Fruit fly (Drosophila melanogaster): ENCODE data around the gene mRpL2.

The mRpL2 gene

DNA sequence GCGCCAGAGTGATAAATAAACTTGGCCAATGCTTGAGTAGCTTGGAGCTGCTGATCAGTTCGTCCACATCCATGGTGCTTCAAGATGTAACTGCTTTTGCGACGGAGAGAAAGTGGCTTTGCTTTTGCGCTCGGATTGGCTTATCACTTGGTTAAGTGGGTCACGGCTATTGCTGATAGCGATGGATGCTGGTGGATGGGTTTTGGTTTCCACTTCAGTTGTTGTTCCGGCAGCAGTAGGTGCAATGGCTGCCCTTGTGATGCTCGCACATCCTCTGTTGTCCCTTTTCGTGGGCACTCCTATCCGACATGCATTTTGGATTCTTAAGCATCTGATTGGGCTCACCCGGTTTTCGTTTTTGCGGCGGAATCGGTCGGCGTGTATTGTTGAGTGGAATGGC, 26.4 kb upstream of the mRpL2 start:
- TF ChIP-seq CG10348 (GFP tag; IDR thresholded peaks at IDR 0.05) (no peak), EcR (GFP tag; optimal IDR thresholded peaks at IDR 0.05) (peak; percentile 56), Pif1B (GFP tag; optimal IDR thresholded peaks at IDR 0.05) (no peak), CG34367 (tag; optimal IDR thresholded peaks at IDR 0.05) (no peak), CG8159 (tag; optimal IDR thresholded peaks at IDR 0.05) (no peak), CG14655 (GFP tag; optimal IDR thresholded peaks at IDR 0.05) (no peak), CG32121 (GFP tag; IDR thresholded peaks at IDR 0.05) (no peak)

DNA sequence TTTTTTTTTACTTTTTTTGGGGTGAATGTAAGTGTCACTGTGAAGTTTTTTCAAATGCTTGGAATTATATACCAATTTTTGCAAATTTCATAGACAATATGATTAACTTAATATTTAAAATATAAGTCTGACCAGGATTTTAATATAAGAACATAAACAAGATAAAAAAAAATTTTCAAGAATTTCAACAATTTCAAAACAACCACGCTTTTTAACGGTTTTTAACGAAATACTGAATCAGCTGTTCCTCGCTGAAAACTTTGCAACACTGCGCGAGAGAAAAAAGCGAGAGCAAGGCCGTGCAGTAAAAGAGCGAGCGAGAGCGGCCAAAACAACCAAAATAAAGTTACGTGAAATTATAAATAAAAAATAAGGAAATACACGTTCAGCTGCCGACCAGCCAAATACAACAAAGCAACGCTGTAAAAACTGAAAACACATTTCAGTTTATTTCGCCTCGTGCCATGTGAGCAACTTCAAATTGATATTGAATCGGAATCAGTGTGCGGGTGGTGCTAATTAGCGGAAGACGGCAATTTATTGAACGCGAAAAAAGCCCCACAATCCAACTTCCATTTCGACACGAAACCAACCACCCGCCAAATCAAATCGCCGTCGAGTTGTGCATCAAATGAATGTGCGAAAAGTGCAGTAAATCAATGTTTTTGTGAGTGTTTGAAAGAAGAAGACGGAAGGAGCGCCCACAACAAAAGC, 24.3 kb upstream of the mRpL2 start, which contains the start of the genes CG46439, Iyd and CG33947:
Gene CG46439 (minus strand): TSS at position 51 of the 714 bp plus-strand sequence.
Gene Iyd (minus strand): TSS at position 51 of the 714 bp plus-strand sequence.
Gene CG33947 (plus strand): TSS at position 302 of the 714 bp plus-strand sequence.
- peak; percentile 88 for TF ChIP-seq Pif1A (GFP tag; optimal IDR thresholded peaks at IDR 0.05)
- peak; percentile 74 for TF ChIP-seq CG14655 (GFP tag; optimal IDR thresholded peaks at IDR 0.05)
- TF ChIP-seq CG13204 (GFP tag; optimal IDR thresholded peaks at IDR 0.05) = peak; percentile 13
- peak; percentile 71 for TF ChIP-seq CG8159 (tag; optimal IDR thresholded peaks at IDR 0.05)
- TF ChIP-seq CG34367 (tag; optimal IDR thresholded peaks at IDR 0.05) = peak; percentile 51
- peak; percentile 61 for TF ChIP-seq CG15710 (tag; optimal IDR thresholded peaks at IDR 0.05)
- no peak for TF ChIP-seq EcR (GFP tag; optimal IDR thresholded peaks at IDR 0.05)
- TF ChIP-seq gl (tag; optimal IDR thresholded peaks at IDR 0.05) = peak; percentile 93
- TF ChIP-seq Pif1B (GFP tag; optimal IDR thresholded peaks at IDR 0.05) = peak; percentile 87
- TF ChIP-seq Ets98B (GFP tag; IDR thresholded peaks at IDR 0.05) = peak; percentile 76
- peak; percentile 94 for TF ChIP-seq CG12605 (GFP tag; IDR thresholded peaks at IDR 0.05)
- peak; percentile 41 for TF ChIP-seq CG9948 (tag; optimal IDR thresholded peaks at IDR 0.05)
- peak; percentile 61 for TF ChIP-seq CG17806 (tag; optimal IDR thresholded peaks at IDR 0.05)
- TF ChIP-seq D1 (tag; optimal IDR thresholded peaks at IDR 0.05) = peak; percentile 69
- TF ChIP-seq Snoo (tag; optimal IDR thresholded peaks at IDR 0.05) = peak; percentile 42
- peak; percentile 83 for TF ChIP-seq CG4496 (GFP tag; IDR thresholded peaks at IDR 0.05)
- peak; percentile 82 for TF ChIP-seq fd96Ca (GFP tag; IDR thresholded peaks at IDR 0.05)
- TF ChIP-seq CG8301 (tag; optimal IDR thresholded peaks at IDR 0.05) = peak; percentile 76
- 0 out of 2 replicates have a peak, but pooled peaks have one; percentile 6 for TF ChIP-seq rn (GFP tag; IDR thresholded peaks at IDR 0.05)
- peak; percentile 69 for TF ChIP-seq CG32121 (GFP tag; IDR thresholded peaks at IDR 0.05)
- TF ChIP-seq CG10348 (GFP tag; IDR thresholded peaks at IDR 0.05) = no peak

DNA sequence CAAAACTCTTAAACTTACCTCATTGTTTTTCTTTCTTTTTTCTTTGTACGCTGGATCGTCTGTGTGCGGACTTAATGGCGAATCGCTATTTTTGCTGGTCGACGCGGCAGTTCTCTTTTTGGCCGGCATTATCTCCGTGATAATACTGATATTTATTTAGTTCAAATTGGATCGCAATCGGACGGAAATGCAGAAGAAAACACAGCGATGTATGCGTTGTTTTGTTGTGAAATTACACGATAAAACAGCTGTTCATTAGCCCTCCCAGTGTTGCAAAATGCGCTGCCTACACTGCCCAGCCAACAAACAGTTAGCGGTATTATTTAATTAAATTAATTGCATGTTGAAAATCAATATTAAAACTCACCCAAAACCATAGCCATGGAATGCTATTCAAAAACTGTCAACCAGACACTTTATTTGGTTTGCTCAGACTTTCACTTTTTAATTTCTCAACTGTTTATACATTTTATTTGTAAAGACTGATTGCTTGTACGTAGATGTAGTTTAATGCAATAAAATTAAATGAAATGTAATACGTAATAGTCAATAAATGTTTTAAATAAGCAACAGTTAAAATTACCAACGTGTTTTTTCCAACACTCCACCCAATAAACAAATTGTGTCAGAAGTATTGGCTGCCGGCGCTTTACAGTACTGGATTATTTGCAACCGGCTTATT, 22.5 kb upstream of the mRpL2 start, which contains the start of the genes Irbp18 and APP-BP1:
Gene Irbp18 (minus strand): TSS at position 205 of the 682 bp plus-strand sequence.
Gene APP-BP1 (plus strand): TSS at position 431 of the 682 bp plus-strand sequence.
- TF ChIP-seq CG8301 (tag; optimal IDR thresholded peaks at IDR 0.05) (peak; percentile 93), CG10348 (GFP tag; IDR thresholded peaks at IDR 0.05) (peak; percentile 72), CG12605 (GFP tag; IDR thresholded peaks at IDR 0.05) (peak; percentile 76), CG15710 (tag; optimal IDR thresholded peaks at IDR 0.05) (peak; percentile 90), CG34367 (tag; optimal IDR thresholded peaks at IDR 0.05) (peak; percentile 91), CG13204 (GFP tag; optimal IDR thresholded peaks at IDR 0.05) (no peak), CG14655 (GFP tag; optimal IDR thresholded peaks at IDR 0.05) (peak; percentile 94), EcR (GFP tag; optimal IDR thresholded peaks at IDR 0.05) (no peak), Ets98B (GFP tag; IDR thresholded peaks at IDR 0.05) (peak; percentile 89), Pif1B (GFP tag; optimal IDR thresholded peaks at IDR 0.05) (peak; percentile 94), Snoo (tag; optimal IDR thresholded peaks at IDR 0.05) (peak; percentile 93), D1 (tag; optimal IDR thresholded peaks at IDR 0.05) (peak; percentile 89), CG8159 (tag; optimal IDR thresholded peaks at IDR 0.05) (peak; percentile 91), gl (tag; optimal IDR thresholded peaks at IDR 0.05) (peak; percentile 80), CG4496 (GFP tag; IDR thresholded peaks at IDR 0.05) (peak; percentile 93), CG17806 (tag; optimal IDR thresholded peaks at IDR 0.05) (peak; percentile 89), fd96Ca (GFP tag; IDR thresholded peaks at IDR 0.05) (peak; percentile 91), Pif1A (GFP tag; optimal IDR thresholded peaks at IDR 0.05) (peak; percentile 96), CG9948 (tag; optimal IDR thresholded peaks at IDR 0.05) (peak; percentile 91), rn (GFP tag; IDR thresholded peaks at IDR 0.05) (peak; percentile 77), CG32121 (GFP tag; IDR thresholded peaks at IDR 0.05) (peak; percentile 89)

DNA sequence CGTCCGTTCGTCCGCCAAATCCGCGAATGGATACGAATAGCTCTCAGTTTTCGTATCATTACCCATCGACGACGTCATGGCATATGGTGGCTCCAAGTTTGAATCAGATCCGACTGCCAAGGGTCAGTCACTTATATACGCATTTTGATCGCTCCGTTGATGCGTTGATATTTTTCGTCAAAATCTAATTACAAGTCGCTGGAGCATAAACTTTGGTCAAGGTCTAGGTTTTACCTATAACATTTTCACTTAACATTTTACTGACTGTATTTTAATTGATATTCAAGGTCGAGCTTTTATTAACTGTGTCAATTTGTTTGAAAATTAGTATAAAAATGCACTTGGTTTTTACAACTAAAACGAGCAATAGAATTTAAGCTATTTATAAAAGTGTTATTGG, 19.0 kb upstream of the mRpL2 start, which contains the start of gene Elo68beta:
Gene Elo68beta (minus strand): TSS at position 101 of the 400 bp plus-strand sequence.
- TF ChIP-seq CG9948 (tag; optimal IDR thresholded peaks at IDR 0.05) (no peak), gl (tag; optimal IDR thresholded peaks at IDR 0.05) (no peak), CG15710 (tag; optimal IDR thresholded peaks at IDR 0.05) (no peak), fd96Ca (GFP tag; IDR thresholded peaks at IDR 0.05) (no peak), CG12605 (GFP tag; IDR thresholded peaks at IDR 0.05) (no peak), CG8301 (tag; optimal IDR thresholded peaks at IDR 0.05) (no peak), CG13204 (GFP tag; optimal IDR thresholded peaks at IDR 0.05) (no peak), CG14655 (GFP tag; optimal IDR thresholded peaks at IDR 0.05) (no peak), Ets98B (GFP tag; IDR thresholded peaks at IDR 0.05) (no peak), CG4496 (GFP tag; IDR thresholded peaks at IDR 0.05) (no peak), CG8159 (tag; optimal IDR thresholded peaks at IDR 0.05) (no peak), CG32121 (GFP tag; IDR thresholded peaks at IDR 0.05) (no peak), Pif1A (GFP tag; optimal IDR thresholded peaks at IDR 0.05) (no peak), CG17806 (tag; optimal IDR thresholded peaks at IDR 0.05) (no peak), CG10348 (GFP tag; IDR thresholded peaks at IDR 0.05) (no peak), CG34367 (tag; optimal IDR thresholded peaks at IDR 0.05) (no peak)

DNA sequence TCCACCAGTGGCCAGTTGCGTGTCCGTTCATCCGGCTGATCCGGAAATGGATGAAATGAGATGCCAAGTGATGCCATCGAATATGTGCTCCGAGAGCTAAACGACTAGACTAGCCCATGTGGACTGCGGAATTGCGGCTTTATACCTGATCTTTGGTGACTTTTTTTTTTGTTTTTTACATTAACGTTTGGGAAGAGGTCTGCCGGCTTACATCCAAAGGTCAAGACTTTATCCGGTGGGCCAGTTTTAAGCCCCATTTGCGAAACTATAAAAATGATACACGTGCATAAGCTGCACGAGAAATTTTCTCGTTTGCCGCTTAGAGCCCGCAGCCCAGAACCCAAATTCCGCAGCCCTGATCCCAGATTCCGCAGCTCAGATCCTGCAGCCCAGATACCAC, 17.7 kb upstream of the mRpL2 start, which contains the start of gene Elo68alpha:
Gene Elo68alpha (minus strand): TSS at position 101 of the 400 bp plus-strand sequence.
- TF ChIP-seq CG8301 (tag; optimal IDR thresholded peaks at IDR 0.05) (no peak), CG17806 (tag; optimal IDR thresholded peaks at IDR 0.05) (no peak), CG4496 (GFP tag; IDR thresholded peaks at IDR 0.05) (no peak), CG8159 (tag; optimal IDR thresholded peaks at IDR 0.05) (no peak), fd96Ca (GFP tag; IDR thresholded peaks at IDR 0.05) (no peak), CG10348 (GFP tag; IDR thresholded peaks at IDR 0.05) (no peak), Pif1B (GFP tag; optimal IDR thresholded peaks at IDR 0.05) (no peak), EcR (GFP tag; optimal IDR thresholded peaks at IDR 0.05) (no peak), rn (GFP tag; IDR thresholded peaks at IDR 0.05) (no peak)
